Comparison of ENCODE assay signal across 5 fruit fly cellular contexts in genomic region chrX:8259881-8260280, dm6.
A peak's percentile ranks its signal among the peaks of the same experiment; 100 is the strongest.
TF ChIP-seq lines count a peak whose summit lies in the region.

No protein-coding gene starts in this region.

- no peak for TF ChIP-seq CTCF in whole organism, embryonic (GFP tag; optimal IDR thresholded peaks at IDR 0.05; lab: Kevin White, UChicago)

TF ChIP-seq in whole organism, adult, 20 proteins besides CTCF, POLR2A, EP300 and RAD21:
- TF ChIP-seq CG1620 (GFP tag; optimal IDR thresholded peaks at IDR 0.05; lab: Kevin White, UChicago) (peak; percentile 27), CG7101 (tag; optimal IDR thresholded peaks at IDR 0.05; lab: Kevin White, UChicago) (no peak), bab1 (GFP tag; optimal IDR thresholded peaks at IDR 0.05; lab: Kevin White, UChicago) (peak; percentile 70), CG7045 (GFP tag; optimal IDR thresholded peaks at IDR 0.05; lab: Kevin White, UChicago) (no peak)

TF ChIP-seq in whole organism, embryonic, 481 proteins besides CTCF, POLR2A, EP300 and RAD21 (continues in another document):
- TF ChIP-seq sqz (GFP tag; optimal IDR thresholded peaks at IDR 0.05; lab: Kevin White, UChicago) (peak; percentile 7), CG10979 (tag; optimal IDR thresholded peaks at IDR 0.05; lab: Kevin White, UChicago) (peak; percentile 62), grau (tag; optimal IDR thresholded peaks at IDR 0.05; lab: Kevin White, UChicago) (peak; percentile 28), ATbp (GFP tag; optimal IDR thresholded peaks at IDR 0.05; lab: Kevin White, UChicago) (peak; percentile 36), lola (GFP tag; optimal IDR thresholded peaks at IDR 0.05; lab: Kevin White, UChicago) (peak in 1 of 3 experiments; percentile 14), bsh (GFP tag; optimal IDR thresholded peaks at IDR 0.05; lab: Kevin White, UChicago) (peak in 1 of 2 experiments; percentile 72), shn (GFP tag; optimal IDR thresholded peaks at IDR 0.05; lab: Kevin White, UChicago) (no peak), tgo (GFP tag; IDR thresholded peaks at IDR 0.05; lab: Robert Waterston, UW) (no peak; the same call in 2 of the 3 replicates), Nf-YA (GFP tag; IDR thresholded peaks at IDR 0.05; lab: Robert Waterston, UW) (no peak), eyg (GFP tag; optimal IDR thresholded peaks at IDR 0.05; lab: Kevin White, UChicago) (no peak), Jarid2 (GFP tag; optimal IDR thresholded peaks at IDR 0.05; lab: Kevin White, UChicago) (no peak), Dek (tag; optimal IDR thresholded peaks at IDR 0.05; lab: Kevin White, UChicago) (no peak), CG17328 (GFP tag; IDR thresholded peaks at IDR 0.05; lab: Robert Waterston, UW) (peak; percentile 44), CG10321 (GFP tag; IDR thresholded peaks at IDR 0.05; lab: Robert Waterston, UW) (no peak), dysf (GFP tag; IDR thresholded peaks at IDR 0.05; lab: Robert Waterston, UW) (0 out of 3 replicates have a peak, but pooled peaks have one; percentile 21), otp (GFP tag; IDR thresholded peaks at IDR 0.05; lab: Robert Waterston, UW) (0 out of 3 replicates have a peak, but pooled peaks have one; percentile 17), Bteb2 (GFP tag; optimal IDR thresholded peaks at IDR 0.05; lab: Kevin White, UChicago) (no peak), en (GFP tag; optimal IDR thresholded peaks at IDR 0.05; lab: Kevin White, UChicago) (no peak), ci (GFP tag; IDR thresholded peaks at IDR 0.05; lab: Robert Waterston, UW) (0 out of 3 replicates have a peak, but pooled peaks have one; percentile 48), Poxn (GFP tag; IDR thresholded peaks at IDR 0.05; lab: Robert Waterston, UW) (no peak), ara (GFP tag; IDR thresholded peaks at IDR 0.05; lab: Robert Waterston, UW) (peak; percentile 53; the same call in 1 of the 2 replicates)

TF ChIP-seq in whole organism, prepupa, 60 proteins besides CTCF, POLR2A, EP300 and RAD21 (continues in another document):
- TF ChIP-seq CG32006 (GFP tag; optimal IDR thresholded peaks at IDR 0.05; lab: Kevin White, UChicago) (peak; percentile 63), CG6163 (GFP tag; IDR thresholded peaks at IDR 0.05; lab: Robert Waterston, UW) (peak; percentile 68; the same call in 1 of the 3 replicates), CG6808 (GFP tag; optimal IDR thresholded peaks at IDR 0.05; lab: Kevin White, UChicago) (peak; percentile 7), eg (GFP tag; IDR thresholded peaks at IDR 0.05; lab: Robert Waterston, UW) (peak; percentile 74), svp (GFP tag; lab: Kevin White, UChicago) (peak; percentile 37), OdsH (GFP tag; optimal IDR thresholded peaks at IDR 0.05; lab: Kevin White, UChicago) (peak; percentile 43), CG3919 (GFP tag; optimal IDR thresholded peaks at IDR 0.05; lab: Kevin White, UChicago) (peak; percentile 45), CG34406 (GFP tag; optimal IDR thresholded peaks at IDR 0.05; lab: Kevin White, UChicago) (peak; percentile 14), CG4318 (GFP tag; optimal IDR thresholded peaks at IDR 0.05; lab: Kevin White, UChicago) (peak; percentile 32), CG15336 (GFP tag; IDR thresholded peaks at IDR 0.05; lab: Robert Waterston, UW) (peak; percentile 70), topi (GFP tag; optimal IDR thresholded peaks at IDR 0.05; lab: Kevin White, UChicago) (peak; percentile 11), CG6276 (GFP tag; optimal IDR thresholded peaks at IDR 0.05; lab: Kevin White, UChicago) (peak; percentile 41), acj6 (GFP tag; optimal IDR thresholded peaks at IDR 0.05; lab: Kevin White, UChicago) (peak; percentile 32), CG16779 (tag; optimal IDR thresholded peaks at IDR 0.05; lab: Kevin White, UChicago) (no peak), CG6854 (GFP tag; optimal IDR thresholded peaks at IDR 0.05; lab: Kevin White, UChicago) (no peak), CG3032 (tag; optimal IDR thresholded peaks at IDR 0.05; lab: Kevin White, UChicago) (peak; percentile 40), Met (GFP tag; optimal IDR thresholded peaks at IDR 0.05; lab: Kevin White, UChicago) (peak; percentile 33), net (GFP tag; optimal IDR thresholded peaks at IDR 0.05; lab: Kevin White, UChicago) (peak; percentile 29), dsx (GFP tag; optimal IDR thresholded peaks at IDR 0.05; lab: Kevin White, UChicago; ENCODE audit: poor library complexity, severe bottlenecking) (no peak), CG11902 (GFP tag; optimal IDR thresholded peaks at IDR 0.05; lab: Kevin White, UChicago) (no peak), Hr39 (GFP tag; optimal IDR thresholded peaks at IDR 0.05; lab: Kevin White, UChicago) (peak; percentile 36), dac (GFP tag; optimal IDR thresholded peaks at IDR 0.05; lab: Kevin White, UChicago) (peak; percentile 5)

TF ChIP-seq in whole organism, pupa, 21 proteins besides CTCF, POLR2A, EP300 and RAD21:
- TF ChIP-seq CG13204 (GFP tag; optimal IDR thresholded peaks at IDR 0.05; lab: Kevin White, UChicago): no peak
- no peak for TF ChIP-seq Pif1B (GFP tag; optimal IDR thresholded peaks at IDR 0.05; lab: Kevin White, UChicago)
- TF ChIP-seq Pif1A (GFP tag; optimal IDR thresholded peaks at IDR 0.05; lab: Kevin White, UChicago): peak; percentile 28
- peak; percentile 40 for TF ChIP-seq CG17806 (tag; optimal IDR thresholded peaks at IDR 0.05; lab: Kevin White, UChicago)
- TF ChIP-seq CG10348 (GFP tag; IDR thresholded peaks at IDR 0.05; lab: Robert Waterston, UW): no peak
- TF ChIP-seq CG14655 (GFP tag; optimal IDR thresholded peaks at IDR 0.05; lab: Kevin White, UChicago): peak; percentile 56
- peak; percentile 44 for TF ChIP-seq Ets98B (GFP tag; IDR thresholded peaks at IDR 0.05; lab: Robert Waterston, UW)
- peak; percentile 46 for TF ChIP-seq CG8301 (tag; optimal IDR thresholded peaks at IDR 0.05; lab: Kevin White, UChicago)
- peak; percentile 38 for TF ChIP-seq CG8159 (tag; optimal IDR thresholded peaks at IDR 0.05; lab: Kevin White, UChicago)
- TF ChIP-seq CG9948 (tag; optimal IDR thresholded peaks at IDR 0.05; lab: Kevin White, UChicago): peak; percentile 39
- TF ChIP-seq gl (tag; optimal IDR thresholded peaks at IDR 0.05; lab: Kevin White, UChicago): no peak
- no peak for TF ChIP-seq rn (GFP tag; IDR thresholded peaks at IDR 0.05; lab: Robert Waterston, UW)
- TF ChIP-seq CG12605 (GFP tag; IDR thresholded peaks at IDR 0.05; lab: Robert Waterston, UW): 0 out of 2 replicates have a peak, but pooled peaks have one; percentile 23
- peak; percentile 55; the same call in 1 of the 3 replicates for TF ChIP-seq fd96Ca (GFP tag; IDR thresholded peaks at IDR 0.05; lab: Robert Waterston, UW)
- TF ChIP-seq CG4496 (GFP tag; IDR thresholded peaks at IDR 0.05; lab: Robert Waterston, UW): peak; percentile 67; the same call in 2 of the 3 replicates
- no peak for TF ChIP-seq D1 (tag; optimal IDR thresholded peaks at IDR 0.05; lab: Kevin White, UChicago)
- peak; percentile 39 for TF ChIP-seq CG15710 (tag; optimal IDR thresholded peaks at IDR 0.05; lab: Kevin White, UChicago)
- TF ChIP-seq EcR (GFP tag; optimal IDR thresholded peaks at IDR 0.05; lab: Kevin White, UChicago): no peak
- TF ChIP-seq CG32121 (GFP tag; IDR thresholded peaks at IDR 0.05; lab: Robert Waterston, UW): peak; percentile 44; the same call in 1 of the 2 replicates
- no peak for TF ChIP-seq Snoo (tag; optimal IDR thresholded peaks at IDR 0.05; lab: Kevin White, UChicago)
- TF ChIP-seq CG34367 (tag; optimal IDR thresholded peaks at IDR 0.05; lab: Kevin White, UChicago): peak; percentile 5

TF ChIP-seq in whole organism, wandering third instar larva, 38 proteins besides CTCF, POLR2A, EP300 and RAD21:
- TF ChIP-seq rgr (GFP tag; optimal IDR thresholded peaks at IDR 0.05; lab: Kevin White, UChicago): no peak
- TF ChIP-seq h (GFP tag; optimal IDR thresholded peaks at IDR 0.05; lab: Kevin White, UChicago): peak; percentile 3
